Worm (Caenorhabditis elegans) whole organism, late embryonic: Measurements from ENCODE around the gene fbxo-11.2.

Experiments
- F13H6.1 ChIP-seq: sonication (generic microtip); optimal IDR thresholded peaks from 2 replicates; lab custom pipeline; 2016; ENCODE audit warnings: missing genetic modification characterization, missing compliant biosample characterization
- K09A11.1 ChIP-seq: sonication (generic microtip); optimal IDR thresholded peaks from 2 replicates; lab custom pipeline; 2017; ENCODE audit warnings: antibody characterized with exemption, mild to moderate bottlenecking, missing genetic modification characterization, missing compliant biosample characterization; ENCODE audit not compliant: insufficient read depth
- T23F11.4 ChIP-seq: fragments of 200-800 bp; sonication (Bioruptor generic); optimal IDR thresholded peaks from 2 replicates; lab custom pipeline; 2018; ENCODE audit warnings: mild to moderate bottlenecking, missing genetic modification characterization, missing compliant biosample characterization
- Y22D7AL.16 ChIP-seq: sonication (generic microtip); optimal IDR thresholded peaks from 2 replicates; lab custom pipeline; 2016; ENCODE audit warnings: missing genetic modification characterization, missing compliant biosample characterization
- ama-1 ChIP-seq: fragments of 150-350 bp; optimal IDR thresholded peaks from 2 replicates; lab custom pipeline; 2014
- ceh-14 ChIP-seq: sonication (generic microtip); optimal IDR thresholded peaks from 2 replicates; lab custom pipeline; 2016; ENCODE audit warnings: missing genotype, missing genetic modification characterization, missing compliant biosample characterization
- ceh-18 ChIP-seq: sonication (generic microtip); optimal IDR thresholded peaks from 2 replicates; lab custom pipeline; 2016; ENCODE audit warnings: missing genetic modification characterization, missing compliant biosample characterization
- ceh-22 ChIP-seq: sonication (generic microtip); optimal IDR thresholded peaks from 2 replicates; lab custom pipeline; 2017; ENCODE audit warnings: missing biosample characterization, missing genetic modification characterization
- ceh-34 ChIP-seq: sonication (generic microtip); optimal IDR thresholded peaks from 2 replicates; lab custom pipeline; 2016; ENCODE audit warnings: mild to moderate bottlenecking, missing genetic modification characterization, missing compliant biosample characterization
- ceh-6 ChIP-seq: fragments of 200-800 bp; sonication (Bioruptor generic); optimal IDR thresholded peaks from 2 replicates; lab custom pipeline; 2018; ENCODE audit warnings: mild to moderate bottlenecking, missing genetic modification characterization, missing compliant biosample characterization
- che-1 ChIP-seq: sonication (generic microtip); optimal IDR thresholded peaks from 2 replicates; lab custom pipeline; 2016; ENCODE audit warnings: mild to moderate bottlenecking, missing genetic modification characterization, missing compliant biosample characterization
- dve-1 ChIP-seq: sonication (generic microtip); optimal IDR thresholded peaks from 2 replicates; lab custom pipeline; 2017; ENCODE audit warnings: antibody characterized with exemption, mild to moderate bottlenecking, missing genetic modification characterization, missing compliant biosample characterization
- elt-4 ChIP-seq: sonication (generic microtip); optimal IDR thresholded peaks from 2 replicates; lab custom pipeline; 2016; ENCODE audit warnings: missing genetic modification characterization, missing compliant biosample characterization
- eyg-1 ChIP-seq: sonication (generic microtip); optimal IDR thresholded peaks from 2 replicates; lab custom pipeline; 2016; ENCODE audit warnings: missing genotype, missing genetic modification characterization, missing compliant biosample characterization
- fkh-6 ChIP-seq: sonication (generic microtip); optimal IDR thresholded peaks from 2 replicates; lab custom pipeline; 2016; ENCODE audit warnings: missing genetic modification characterization, missing compliant biosample characterization
- gmeb-2 ChIP-seq: sonication (generic microtip); optimal IDR thresholded peaks from 2 replicates; lab custom pipeline; 2016; ENCODE audit warnings: missing genetic modification characterization, inconsistent platforms, missing compliant biosample characterization
- hlh-13 ChIP-seq: fragments of 200-800 bp; sonication (Bioruptor generic); optimal IDR thresholded peaks from 2 replicates; lab custom pipeline; 2018; ENCODE audit warnings: mild to moderate bottlenecking, missing genetic modification characterization, missing compliant biosample characterization
- hlh-30 ChIP-seq: sonication (generic microtip); optimal IDR thresholded peaks from 2 replicates; lab custom pipeline; 2017; ENCODE audit warnings: antibody characterized with exemption, missing genetic modification characterization, missing compliant biosample characterization; ENCODE audit not compliant: insufficient read depth
- hlh-8 ChIP-seq: sonication (generic microtip); optimal IDR thresholded peaks from 2 replicates; lab custom pipeline; 2016; ENCODE audit warnings: missing genotype, missing genetic modification characterization, missing compliant biosample characterization
- lim-6 ChIP-seq: sonication (generic microtip); optimal IDR thresholded peaks from 2 replicates; lab custom pipeline; 2016; ENCODE audit warnings: missing genetic modification characterization, missing compliant biosample characterization
- lin-11 ChIP-seq: fragments of 200-800 bp; sonication (Bioruptor generic); optimal IDR thresholded peaks from 2 replicates; lab custom pipeline; 2018; ENCODE audit warnings: mild to moderate bottlenecking, missing genetic modification characterization, missing compliant biosample characterization
- nhr-11 ChIP-seq: fragments of 150-350 bp; optimal IDR thresholded peaks from 2 replicates; lab custom pipeline; 2014; ENCODE audit warnings: missing biosample characterization, missing genetic modification characterization
- pag-3 ChIP-seq: sonication (generic microtip); optimal IDR thresholded peaks from 2 replicates; lab custom pipeline; 2016; ENCODE audit warnings: missing compliant biosample characterization, missing genetic modification characterization, borderline replicate concordance
- sdc-2 ChIP-seq: sonication (generic microtip); optimal IDR thresholded peaks from 2 replicates; lab custom pipeline; 2016; ENCODE audit warnings: missing genotype, missing genetic modification characterization, missing compliant biosample characterization
- sox-4 ChIP-seq: sonication (generic microtip); optimal IDR thresholded peaks from 2 replicates; lab custom pipeline; 2017; ENCODE audit warnings: mild to moderate bottlenecking, missing genetic modification characterization, inconsistent platforms, missing compliant biosample characterization
- tbx-2 ChIP-seq: sonication (generic microtip); optimal IDR thresholded peaks from 2 replicates; lab custom pipeline; 2016; ENCODE audit warnings: missing genetic modification characterization, missing compliant biosample characterization
- tbx-7 ChIP-seq: sonication (generic microtip); optimal IDR thresholded peaks from 2 replicates; lab custom pipeline; 2016; ENCODE audit warnings: missing genotype, missing genetic modification characterization, missing compliant biosample characterization
- ttx-3 ChIP-seq: sonication (generic microtip); optimal IDR thresholded peaks from 2 replicates; lab custom pipeline; 2016; ENCODE audit warnings: missing genetic modification reagents, missing genetic modification characterization, missing compliant biosample characterization
- unc-42 ChIP-seq: sonication (generic microtip); optimal IDR thresholded peaks from 2 replicates; lab custom pipeline; 2016; ENCODE audit warnings: missing genotype, missing genetic modification characterization, missing compliant biosample characterization
- unc-86 ChIP-seq: sonication (generic microtip); optimal IDR thresholded peaks from 2 replicates; lab custom pipeline; 2016; ENCODE audit warnings: missing genetic modification characterization, missing compliant biosample characterization
- ztf-16 ChIP-seq: sonication (generic microtip); optimal IDR thresholded peaks from 2 replicates; lab custom pipeline; 2017; ENCODE audit warnings: missing genetic modification characterization, missing compliant biosample characterization

fbxo-11.2 gene

ce11 chrIII:1016080-1016479 lies 37.0 kb downstream of the fbxo-11.2 start, which contains the start of gene Y34F4.3:
Y34F4.3 (minus strand) TSS chrIII:1016180.
- TF ChIP-seq sdc-2 = no peak
- TF ChIP-seq tbx-2 (tag; lab: Kevin White, UChicago) = no peak
- no peak for TF ChIP-seq lim-6 (tag; lab: Kevin White, UChicago)
- TF ChIP-seq ceh-18 (tag; lab: Kevin White, UChicago) = no peak
- no peak for TF ChIP-seq tbx-7 (tag; lab: Kevin White, UChicago)
- TF ChIP-seq T23F11.4 (GFP tag; lab: Kevin White, UChicago) = no peak
- TF ChIP-seq lin-11 (tag; lab: Kevin White, UChicago) = no peak
- no peak for TF ChIP-seq F13H6.1 (tag; lab: Kevin White, UChicago)
- TF ChIP-seq gmeb-2 (tag; lab: Kevin White, UChicago) = no peak
- no peak for TF ChIP-seq ttx-3
- TF ChIP-seq K09A11.1 (tag; lab: Kevin White, UChicago) = no peak
- no peak for TF ChIP-seq unc-86 (tag; lab: Kevin White, UChicago)
- TF ChIP-seq, all 69 proteins: peak for 0

- TF ChIP-seq fkh-6 (tag; lab: Kevin White, UChicago) = no peak
- no peak for TF ChIP-seq dve-1 (tag; lab: Kevin White, UChicago)
- no peak for TF ChIP-seq sdc-2
These were observed 43.3 kb downstream of the fbxo-11.2 start, which contains the start of gene clc-24 for ce11 chrIII:1009775-1010174. clc-24 (plus strand) TSS chrIII:1010037.

- no peak for TF ChIP-seq hlh-13
- TF ChIP-seq lim-6 (tag; lab: Kevin White, UChicago) = no peak
- no peak for TF ChIP-seq elt-4 (tag; lab: Kevin White, UChicago)
- TF ChIP-seq ceh-34 (tag; lab: Kevin White, UChicago) = no peak
- no peak for TF ChIP-seq ztf-16 (tag; lab: Kevin White, UChicago)
- no peak for TF ChIP-seq ceh-14 (tag; lab: Kevin White, UChicago)
- TF ChIP-seq ama-1 (lab: Kevin White, UChicago) = no peak
- no peak for TF ChIP-seq pag-3 (tag; lab: Kevin White, UChicago)
- TF ChIP-seq eyg-1 (tag; lab: Kevin White, UChicago) = no peak
- no peak for TF ChIP-seq ttx-3
- TF ChIP-seq nhr-11 (tag; lab: Kevin White, UChicago) = no peak
- no peak for TF ChIP-seq tbx-7 (tag; lab: Kevin White, UChicago)
- no peak for TF ChIP-seq K09A11.1 (tag; lab: Kevin White, UChicago)
- TF ChIP-seq Y22D7AL.16 (tag; lab: Kevin White, UChicago) = no peak
- no peak for TF ChIP-seq sox-4 (tag; lab: Kevin White, UChicago)
These were observed 45.0 kb downstream of the fbxo-11.2 start, which contains the start of gene clc-27 for ce11 chrIII:1008091-1008490. clc-27 (plus strand) TSS chrIII:1008391.

ce11 chrIII:1007143-1007905 lies 45.7 kb downstream of the fbxo-11.2 start:
- TF ChIP-seq ceh-6 (GFP tag; lab: Kevin White, UChicago) (no peak), che-1 (no peak), K09A11.1 (tag; lab: Kevin White, UChicago) (no peak)

ce11 chrIII:1004464-1004863 lies 48.6 kb downstream of the fbxo-11.2 start:
- no peak for TF ChIP-seq lim-6 (tag; lab: Kevin White, UChicago)
- no peak for TF ChIP-seq hlh-8 (tag; lab: Kevin White, UChicago)
- TF ChIP-seq gmeb-2 (tag; lab: Kevin White, UChicago) = no peak
- TF ChIP-seq ceh-22 (tag; lab: Kevin White, UChicago) = no peak
- TF ChIP-seq ama-1 (lab: Kevin White, UChicago) = no peak
- no peak for TF ChIP-seq tbx-7 (tag; lab: Kevin White, UChicago)
- no peak for TF ChIP-seq Y22D7AL.16 (tag; lab: Kevin White, UChicago)
- TF ChIP-seq hlh-30 = no peak
- no peak for TF ChIP-seq unc-42 (tag; lab: Kevin White, UChicago)
